Worm (Caenorhabditis elegans): ENCODE measurements around the gene rpn-6.1.

- TF ChIP-seq jun-1 (tag; optimal IDR thresholded peaks at IDR 0.05) (no peak), unc-62 (GFP tag; optimal IDR thresholded peaks at IDR 0.05) (no peak)
Measured at ce11 chrIII:6969781-6970342, 8.1 kb upstream of the rpn-6.1 start.
